Fruit fly (Drosophila melanogaster): ENCODE data around the gene vret.

vret gene

dm6 chr3R:22726031-22726770, 19.2 kb downstream of the vret start, which contains the start of gene RNF220 (continued):
- no peak for TF ChIP-seq CG16779 (tag; optimal IDR thresholded peaks at IDR 0.05)
- peak; percentile 3 for TF ChIP-seq CG11762 (GFP tag; optimal IDR thresholded peaks at IDR 0.05; ENCODE audit: insufficient read depth)
- TF ChIP-seq pdm3 (GFP tag; optimal IDR thresholded peaks at IDR 0.05): peak; percentile 34
- peak; percentile 24 for TF ChIP-seq CG10669 (GFP tag; optimal IDR thresholded peaks at IDR 0.05)
- TF ChIP-seq Sox14 (GFP tag; optimal IDR thresholded peaks at IDR 0.05): no peak
- TF ChIP-seq fkh (GFP tag; optimal IDR thresholded peaks at IDR 0.05): peak; percentile 26
- peak; percentile 15 for TF ChIP-seq CG3032 (tag; optimal IDR thresholded peaks at IDR 0.05)
- TF ChIP-seq Eip75B (GFP tag; optimal IDR thresholded peaks at IDR 0.05): no peak
- TF ChIP-seq dac (GFP tag; optimal IDR thresholded peaks at IDR 0.05): no peak
- TF ChIP-seq CG32006 (GFP tag; optimal IDR thresholded peaks at IDR 0.05): peak; percentile 48
- TF ChIP-seq ss (GFP tag; optimal IDR thresholded peaks at IDR 0.05): no peak
- TF ChIP-seq lz (GFP tag; optimal IDR thresholded peaks at IDR 0.05): no peak
- TF ChIP-seq fd59A (GFP tag; optimal IDR thresholded peaks at IDR 0.05): no peak
- no peak for TF ChIP-seq Hr38 (GFP tag; optimal IDR thresholded peaks at IDR 0.05)
- TF ChIP-seq OdsH (GFP tag; optimal IDR thresholded peaks at IDR 0.05): peak; percentile 49
- no peak for TF ChIP-seq Met (GFP tag; optimal IDR thresholded peaks at IDR 0.05)
- peak; percentile 20 for TF ChIP-seq CG4318 (GFP tag; optimal IDR thresholded peaks at IDR 0.05)
- TF ChIP-seq CG34406 (GFP tag; optimal IDR thresholded peaks at IDR 0.05): peak; percentile 12
- TF ChIP-seq Lpt (GFP tag; optimal IDR thresholded peaks at IDR 0.05): no peak
- peak; percentile 50 for TF ChIP-seq net (GFP tag; optimal IDR thresholded peaks at IDR 0.05)
- TF ChIP-seq esn (GFP tag; optimal IDR thresholded peaks at IDR 0.05): peak; percentile 28
- TF ChIP-seq CG6792 (GFP tag; optimal IDR thresholded peaks at IDR 0.05): no peak
- peak; percentile 31 for TF ChIP-seq achi (GFP tag; optimal IDR thresholded peaks at IDR 0.05)
- TF ChIP-seq CG3919 (GFP tag; optimal IDR thresholded peaks at IDR 0.05): no peak
- TF ChIP-seq CG8319 (GFP tag; optimal IDR thresholded peaks at IDR 0.05): no peak
- TF ChIP-seq CG6276 (GFP tag; optimal IDR thresholded peaks at IDR 0.05): no peak

dm6 chr3R:22724149-22724973, 21.0 kb downstream of the vret start, which contains the start of gene Irp-1A:
Gene Irp-1A, minus strand, starts transcription at chr3R:22724587.
- TF ChIP-seq CG6808 (GFP tag; optimal IDR thresholded peaks at IDR 0.05) (peak; percentile 32), Hr39 (GFP tag; optimal IDR thresholded peaks at IDR 0.05) (peak; percentile 33), vri (GFP tag; optimal IDR thresholded peaks at IDR 0.05) (peak; percentile 54), Blimp-1 (GFP tag; optimal IDR thresholded peaks at IDR 0.05) (no peak), Hr38 (GFP tag; optimal IDR thresholded peaks at IDR 0.05) (no peak), Gug (GFP tag; IDR thresholded peaks at IDR 0.05) (peak; percentile 66), pdm3 (GFP tag; optimal IDR thresholded peaks at IDR 0.05) (peak; percentile 38), Ets21C (GFP tag; optimal IDR thresholded peaks at IDR 0.05) (no peak), CG6792 (GFP tag; optimal IDR thresholded peaks at IDR 0.05) (peak; percentile 50), Hr4 (GFP tag; optimal IDR thresholded peaks at IDR 0.05) (peak; percentile 54), net (GFP tag; optimal IDR thresholded peaks at IDR 0.05) (peak; percentile 55), lz (GFP tag; optimal IDR thresholded peaks at IDR 0.05) (peak; percentile 47), CG11294 (GFP tag; IDR thresholded peaks at IDR 0.05) (peak; percentile 22; the same call in 1 of the 2 replicates), CG4318 (GFP tag; optimal IDR thresholded peaks at IDR 0.05) (no peak), CG7368 (GFP tag; optimal IDR thresholded peaks at IDR 0.05) (peak; percentile 49), CG3032 (tag; optimal IDR thresholded peaks at IDR 0.05) (peak; percentile 78), CG8319 (GFP tag; optimal IDR thresholded peaks at IDR 0.05) (peak; percentile 2), Eip75B (GFP tag; optimal IDR thresholded peaks at IDR 0.05) (peak; percentile 46), CG34406 (GFP tag; optimal IDR thresholded peaks at IDR 0.05) (peak; percentile 71), Eip93F (GFP tag; optimal IDR thresholded peaks at IDR 0.05) (peak; percentile 10), CG32006 (GFP tag; optimal IDR thresholded peaks at IDR 0.05) (peak; percentile 62), CG6276 (GFP tag; optimal IDR thresholded peaks at IDR 0.05) (peak; percentile 40), achi (GFP tag; optimal IDR thresholded peaks at IDR 0.05) (peak; percentile 52), eg (GFP tag; IDR thresholded peaks at IDR 0.05) (peak; percentile 84; the same call in 2 of the 3 replicates), Ets96B (tag; optimal IDR thresholded peaks at IDR 0.05) (peak; percentile 80), cyc (GFP tag; optimal IDR thresholded peaks at IDR 0.05) (peak; percentile 34), CG11902 (GFP tag; optimal IDR thresholded peaks at IDR 0.05) (no peak), OdsH (GFP tag; optimal IDR thresholded peaks at IDR 0.05) (peak; percentile 71), CG8119 (GFP tag; IDR thresholded peaks at IDR 0.05) (peak; percentile 80), Sox15 (GFP tag; optimal IDR thresholded peaks at IDR 0.05) (peak; percentile 1), CG6163 (GFP tag; IDR thresholded peaks at IDR 0.05) (peak; percentile 41; the same call in 1 of the 3 replicates), CG8632 (GFP tag; optimal IDR thresholded peaks at IDR 0.05) (peak; percentile 45), Lpt (GFP tag; optimal IDR thresholded peaks at IDR 0.05) (peak; percentile 54), svp (GFP tag) (peak; percentile 97)
